Fruit fly (Drosophila melanogaster) whole organism, prepupa: Measurements from ENCODE around the gene Nepl19.

Source experiments
- Blimp-1 ChIP-seq: fragments of 200-800 bp; sonication (Bioruptor generic); optimal IDR thresholded peaks from 3 replicates; lab custom pipeline; 2017; ENCODE audit warnings: missing biosample characterization, missing genetic modification characterization, mild to moderate bottlenecking, moderate library complexity, missing genetic modification reagents
- CG10631 ChIP-seq: fragments of 200-800 bp; sonication (Bioruptor generic); optimal IDR thresholded peaks from 2 replicates; lab custom pipeline; 2016; ENCODE audit warnings: missing biosample characterization, missing genetic modification characterization
- CG10669 ChIP-seq: fragments of 200-800 bp; sonication (Bioruptor generic); optimal IDR thresholded peaks from 3 replicates; lab custom pipeline; 2018; ENCODE audit warnings: missing biosample characterization, mild to moderate bottlenecking, missing genetic modification characterization, moderate library complexity
- CG11762 ChIP-seq: fragments of 200-800 bp; sonication (Bioruptor generic); optimal IDR thresholded peaks from 3 replicates; lab custom pipeline; 2016; ENCODE audit warnings: missing biosample characterization, missing genetic modification characterization; ENCODE audit not compliant: insufficient read depth
- CG15336 ChIP-seq: fragments of 200-800 bp; sonication (Bioruptor generic); IDR thresholded peaks from 2 replicates; pipeline ENCODE4 v1.3.6; 2022; ENCODE audit warnings: missing biosample characterization, missing genetic modification characterization
- CG1621 ChIP-seq: fragments of 200-800 bp; sonication (Bioruptor generic); optimal IDR thresholded peaks from 3 replicates; lab custom pipeline; 2018; ENCODE audit warnings: missing biosample characterization, mild to moderate bottlenecking, missing genetic modification characterization
- CG16779 ChIP-seq: fragments of 200-800 bp; sonication (Bioruptor generic); optimal IDR thresholded peaks from 3 replicates; lab custom pipeline; 2017; ENCODE audit warnings: missing biosample characterization, mild to moderate bottlenecking, missing genetic modification characterization
- CG3032 ChIP-seq: fragments of 200-800 bp; optimal IDR thresholded peaks from 2 replicates; lab custom pipeline; 2019; ENCODE audit warnings: missing biosample characterization, mild to moderate bottlenecking, missing genetic modification characterization, moderate library complexity
- CG31627 ChIP-seq: fragments of 200-800 bp; sonication (Bioruptor generic); optimal IDR thresholded peaks from 3 replicates; lab custom pipeline; 2016; ENCODE audit warnings: missing biosample characterization, missing genetic modification characterization
- CG32006 ChIP-seq: fragments of 200-800 bp; sonication (Bioruptor generic); optimal IDR thresholded peaks from 3 replicates; lab custom pipeline; 2017; ENCODE audit warnings: missing biosample characterization, mild to moderate bottlenecking, missing genetic modification characterization
- CG34406 ChIP-seq: fragments of 200-800 bp; sonication (Bioruptor generic); optimal IDR thresholded peaks from 3 replicates; lab custom pipeline; 2016; ENCODE audit warnings: missing biosample characterization, missing genetic modification characterization
- CG4318 ChIP-seq: fragments of 200-800 bp; sonication (Bioruptor generic); optimal IDR thresholded peaks from 3 replicates; lab custom pipeline; 2017; ENCODE audit warnings: missing biosample characterization, mild to moderate bottlenecking, missing genetic modification characterization
- CG6276 ChIP-seq: fragments of 200-800 bp; sonication (Bioruptor generic); optimal IDR thresholded peaks from 2 replicates; lab custom pipeline; 2017; ENCODE audit warnings: missing biosample characterization, mild to moderate bottlenecking, missing genetic modification characterization
- CG6808 ChIP-seq: fragments of 200-800 bp; sonication (Bioruptor generic); optimal IDR thresholded peaks from 3 replicates; lab custom pipeline; 2017; ENCODE audit warnings: missing biosample characterization, missing genetic modification characterization, mild to moderate bottlenecking, moderate library complexity, missing genetic modification reagents
- CG6854 ChIP-seq: fragments of 200-800 bp; sonication (Bioruptor generic); optimal IDR thresholded peaks from 2 replicates; lab custom pipeline; 2017; ENCODE audit warnings: missing biosample characterization, mild to moderate bottlenecking, missing genetic modification characterization
- CG7368 ChIP-seq: fragments of 200-800 bp; sonication (Bioruptor generic); optimal IDR thresholded peaks from 3 replicates; lab custom pipeline; 2016; ENCODE audit warnings: missing biosample characterization, missing genetic modification characterization
- CG8119 ChIP-seq: fragments of 200-800 bp; sonication (Bioruptor generic); IDR thresholded peaks from 3 replicates; pipeline ENCODE4 v1.3.6; 2022; ENCODE audit warnings: missing biosample characterization, missing genetic modification characterization
- CG8319 ChIP-seq: fragments of 200-800 bp; sonication (Bioruptor generic); optimal IDR thresholded peaks from 3 replicates; lab custom pipeline; 2016; ENCODE audit warnings: missing biosample characterization, missing genetic modification characterization
- CG8632 ChIP-seq: fragments of 200-800 bp; sonication (Bioruptor generic); optimal IDR thresholded peaks from 3 replicates; lab custom pipeline; 2016; ENCODE audit warnings: missing biosample characterization, missing genetic modification characterization
- CG9139 ChIP-seq: fragments of 200-800 bp; sonication (Bioruptor generic); optimal IDR thresholded peaks from 3 replicates; lab custom pipeline; 2017; ENCODE audit warnings: missing biosample characterization, mild to moderate bottlenecking, missing genetic modification characterization
- Eip75B ChIP-seq: fragments of 200-800 bp; sonication (Bioruptor generic); optimal IDR thresholded peaks from 3 replicates; lab custom pipeline; 2016; ENCODE audit warnings: missing biosample characterization, missing genetic modification characterization
- Eip93F ChIP-seq: fragments of 200-800 bp; sonication (Bioruptor generic); optimal IDR thresholded peaks from 2 replicates; lab custom pipeline; 2016; ENCODE audit warnings: missing biosample characterization, mild to moderate bottlenecking, missing genetic modification characterization
- Gug ChIP-seq: fragments of 200-800 bp; sonication (Bioruptor generic); IDR thresholded peaks from 2 replicates; pipeline ENCODE4 v1.3.6; 2022; ENCODE audit warnings: missing biosample characterization, missing genetic modification characterization
- Hr38 ChIP-seq: sonication (Bioruptor generic); optimal IDR thresholded peaks from 2 replicates; lab custom pipeline; 2016; ENCODE audit warnings: missing biosample characterization, missing genetic modification characterization
- Hr39 ChIP-seq: fragments of 200-800 bp; sonication (Bioruptor generic); optimal IDR thresholded peaks from 2 replicates; lab custom pipeline; 2016; ENCODE audit warnings: missing biosample characterization, missing genetic modification characterization
- Hr4 ChIP-seq: fragments of 200-800 bp; sonication (Bioruptor generic); optimal IDR thresholded peaks from 3 replicates; lab custom pipeline; 2016; ENCODE audit warnings: missing biosample characterization, missing genetic modification characterization
- Lpt ChIP-seq: fragments of 200-800 bp; sonication (Bioruptor generic); optimal IDR thresholded peaks from 3 replicates; lab custom pipeline; 2016; ENCODE audit warnings: missing biosample characterization, missing genetic modification characterization
- Met ChIP-seq: fragments of 200-800 bp; sonication (Bioruptor generic); optimal IDR thresholded peaks from 3 replicates; lab custom pipeline; 2016; ENCODE audit warnings: missing biosample characterization, missing genetic modification characterization
- Sox102F ChIP-seq: fragments of 200-800 bp; sonication (Bioruptor generic); optimal IDR thresholded peaks from 2 replicates; lab custom pipeline; 2016; ENCODE audit warnings: missing biosample characterization, mild to moderate bottlenecking, missing genetic modification characterization
- Sox15 ChIP-seq: fragments of 200-800 bp; sonication (Bioruptor generic); optimal IDR thresholded peaks from 3 replicates; lab custom pipeline; 2016; ENCODE audit warnings: missing biosample characterization, missing genetic modification characterization
- achi ChIP-seq: fragments of 200-800 bp; sonication (Bioruptor generic); optimal IDR thresholded peaks from 3 replicates; lab custom pipeline; 2016; ENCODE audit warnings: missing biosample characterization, missing genetic modification characterization
- acj6 ChIP-seq: fragments of 200-800 bp; sonication (Bioruptor generic); optimal IDR thresholded peaks from 3 replicates; lab custom pipeline; 2016; ENCODE audit warnings: missing biosample characterization, missing genetic modification characterization
- cyc ChIP-seq: fragments of 200-800 bp; sonication (Bioruptor generic); optimal IDR thresholded peaks from 3 replicates; lab custom pipeline; 2016; ENCODE audit warnings: missing biosample characterization, missing genetic modification characterization
- dac ChIP-seq: fragments of 200-800 bp; sonication (Bioruptor generic); optimal IDR thresholded peaks from 2 replicates; lab custom pipeline; 2017; ENCODE audit warnings: missing biosample characterization, mild to moderate bottlenecking, missing genetic modification characterization
- dsx ChIP-seq: fragments of 200-800 bp; optimal IDR thresholded peaks from 3 replicates; lab custom pipeline; 2019; ENCODE audit warnings: missing biosample characterization, mild to moderate bottlenecking, missing genetic modification characterization, moderate library complexity; ENCODE audit not compliant: poor library complexity, severe bottlenecking
- eg ChIP-seq: fragments of 200-800 bp; sonication (Bioruptor generic); IDR thresholded peaks from 3 replicates; pipeline ENCODE4 v1.3.6; 2022; ENCODE audit warnings: missing biosample characterization, missing genetic modification characterization
- esn ChIP-seq: fragments of 200-800 bp; sonication (Bioruptor generic); optimal IDR thresholded peaks from 2 replicates; lab custom pipeline; 2016; ENCODE audit warnings: missing biosample characterization, mild to moderate bottlenecking, missing genetic modification characterization, moderate library complexity
- fd59A ChIP-seq: fragments of 200-800 bp; sonication (Bioruptor generic); optimal IDR thresholded peaks from 2 replicates; lab custom pipeline; 2017; ENCODE audit warnings: missing biosample characterization, mild to moderate bottlenecking, missing genetic modification characterization, missing genetic modification reagents
- fd85E ChIP-seq: fragments of 200-800 bp; sonication (Bioruptor generic); optimal IDR thresholded peaks from 3 replicates; lab custom pipeline; 2016; ENCODE audit warnings: missing biosample characterization, missing genetic modification characterization
- fkh ChIP-seq: fragments of 200-800 bp; sonication (Bioruptor generic); optimal IDR thresholded peaks from 3 replicates; lab custom pipeline; 2017; ENCODE audit warnings: missing biosample characterization, mild to moderate bottlenecking, missing genetic modification characterization, moderate library complexity
- lz ChIP-seq: fragments of 200-800 bp; sonication (Bioruptor generic); optimal IDR thresholded peaks from 3 replicates; lab custom pipeline; 2016; ENCODE audit warnings: missing biosample characterization, missing genetic modification characterization
- net ChIP-seq: fragments of 200-800 bp; sonication (Bioruptor generic); optimal IDR thresholded peaks from 3 replicates; lab custom pipeline; 2016; ENCODE audit warnings: missing biosample characterization, missing genetic modification characterization
- pdm3 ChIP-seq: fragments of 200-800 bp; sonication (Bioruptor generic); optimal IDR thresholded peaks from 3 replicates; lab custom pipeline; 2016; ENCODE audit warnings: missing biosample characterization, missing genetic modification characterization
- salr ChIP-seq, 2 experiments: fragments of 200-800 bp; sonication (Bioruptor generic); optimal IDR thresholded peaks; 3 replicates each; lab custom pipeline; 2016 to 2018; ENCODE audit warnings: missing biosample characterization in 2 of 2, missing genetic modification characterization in 2 of 2, mild to moderate bottlenecking in 1 of 2
- spab ChIP-seq: fragments of 200-800 bp; sonication (Bioruptor generic); optimal IDR thresholded peaks from 2 replicates; lab custom pipeline; 2017; ENCODE audit warnings: missing biosample characterization, mild to moderate bottlenecking, missing genetic modification characterization, missing genetic modification reagents
- ss ChIP-seq, 2 experiments: fragments of 200-800 bp; sonication (Bioruptor generic); optimal IDR thresholded peaks; 2 replicates in 1 of 2; 3 replicates in 1 of 2; lab custom pipeline; 2017 to 2018; ENCODE audit warnings: mild to moderate bottlenecking in 2 of 2, missing biosample characterization in 2 of 2, missing genetic modification characterization in 2 of 2, moderate library complexity in 1 of 2
- svp ChIP-seq: fragments of 200-800 bp; sonication (Bioruptor generic); peaks from one replicate; lab custom pipeline; 2016; ENCODE audit warnings: missing biosample characterization, missing genetic modification characterization
- topi ChIP-seq: fragments of 200-800 bp; sonication (Bioruptor generic); optimal IDR thresholded peaks from 3 replicates; lab custom pipeline; 2016; ENCODE audit warnings: missing biosample characterization, missing genetic modification characterization
- vri ChIP-seq: fragments of 200-800 bp; sonication (Bioruptor generic); optimal IDR thresholded peaks from 3 replicates; lab custom pipeline; 2016; ENCODE audit warnings: missing biosample characterization, mild to moderate bottlenecking, missing genetic modification characterization

Gene Nepl19

dm6 chr3R:28888561-28889426, 8.9 kb upstream of the Nepl19 start:
- TF ChIP-seq pdm3 (peak; percentile 86), Sox102F (peak; percentile 79), CG32006 (GFP tag; lab: Kevin White, UChicago) (peak; percentile 82), achi (GFP tag; lab: Kevin White, UChicago) (peak; percentile 84), CG3032 (tag; lab: Kevin White, UChicago) (peak; percentile 75), dac (GFP tag; lab: Kevin White, UChicago) (peak; percentile 70), Met (GFP tag; lab: Kevin White, UChicago) (peak; percentile 73), Eip93F (GFP tag; lab: Kevin White, UChicago) (no peak), CG9139 (GFP tag; lab: Kevin White, UChicago) (no peak), CG8319 (GFP tag; lab: Kevin White, UChicago) (peak; percentile 70), Hr4 (GFP tag; lab: Kevin White, UChicago) (peak; percentile 86), Gug (peak; percentile 68), eg (GFP tag; lab: Robert Waterston, UW) (peak; percentile 71), CG16779 (tag; lab: Kevin White, UChicago) (peak; percentile 15), CG4318 (no peak), esn (GFP tag; lab: Kevin White, UChicago) (peak; percentile 83), acj6 (peak; percentile 74), CG10631 (peak; percentile 83), CG7368 (peak; percentile 75), vri (GFP tag; lab: Kevin White, UChicago) (peak; percentile 69), svp (peak; percentile 86), CG10669 (GFP tag; lab: Kevin White, UChicago) (peak; percentile 68), spab (GFP tag; lab: Kevin White, UChicago) (peak; percentile 33), Lpt (GFP tag; lab: Kevin White, UChicago) (peak; percentile 55), net (GFP tag; lab: Kevin White, UChicago) (peak; percentile 77), CG1621 (tag; lab: Kevin White, UChicago) (peak; percentile 62), ss (GFP tag; optimal IDR thresholded peaks at IDR 0.05; lab: Kevin White, UChicago) (peak; percentile 53 to 62), fd85E (GFP tag; lab: Kevin White, UChicago) (peak; percentile 64), Blimp-1 (peak; percentile 46), CG8119 (GFP tag; lab: Robert Waterston, UW) (peak; percentile 54; the same call in 2 of the 3 replicates), dsx (GFP tag; lab: Kevin White, UChicago) (peak; percentile 21), CG34406 (peak; percentile 59), Eip75B (GFP tag; lab: Kevin White, UChicago) (peak; percentile 82), lz (peak; percentile 86), fd59A (GFP tag; lab: Kevin White, UChicago) (peak; percentile 8), Hr39 (GFP tag; lab: Kevin White, UChicago) (peak; percentile 89), CG31627 (GFP tag; lab: Kevin White, UChicago) (peak; percentile 87), CG6276 (GFP tag; lab: Kevin White, UChicago) (peak; percentile 54), fkh (peak; percentile 19), CG6854 (GFP tag; lab: Kevin White, UChicago) (no peak), CG8632 (GFP tag; lab: Kevin White, UChicago) (peak; percentile 59), Sox15 (peak; percentile 68), CG15336 (GFP tag; lab: Robert Waterston, UW) (peak; percentile 67), CG6808 (peak; percentile 83), salr (GFP tag; optimal IDR thresholded peaks at IDR 0.05; lab: Kevin White, UChicago) (peak; percentile 8 to 22), topi (GFP tag; lab: Kevin White, UChicago) (peak; percentile 78), CG11762 (GFP tag; lab: Kevin White, UChicago) (peak; percentile 73), cyc (GFP tag; lab: Kevin White, UChicago) (peak; percentile 90), Hr38 (GFP tag; lab: Kevin White, UChicago) (no peak)
